Worm (Caenorhabditis elegans): ENCODE measurements around the gene fbxa-211.

The fbxa-211 gene

ce11 chrV:18127192-18127591, at the start of gene fbxa-211:
Gene fbxa-211 (plus strand): TSS chrV:18127519.
- TF ChIP-seq lin-15B (tag; optimal IDR thresholded peaks at IDR 0.05), result no peak
- TF ChIP-seq hlh-17 (GFP tag; optimal IDR thresholded peaks at IDR 0.05; ENCODE audit: borderline replicate concordance), result no peak
- TF ChIP-seq nhr-84 (tag; optimal IDR thresholded peaks at IDR 0.05), result no peak
- no peak for TF ChIP-seq mab-9 (GFP tag; IDR thresholded peaks at IDR 0.05)
- no peak for TF ChIP-seq egl-13 (tag; optimal IDR thresholded peaks at IDR 0.05)
- no peak for TF ChIP-seq sox-4 (tag; optimal IDR thresholded peaks at IDR 0.05)
- TF ChIP-seq fos-1 (tag; optimal IDR thresholded peaks at IDR 0.05), result no peak

- TF ChIP-seq nhr-11 (tag; optimal IDR thresholded peaks at IDR 0.05) (peak; percentile 79), lin-35 (GFP tag; optimal IDR thresholded peaks at IDR 0.05) (peak; percentile 66 to 81), unc-98 (GFP tag; IDR thresholded peaks at IDR 0.05) (no peak), unc-62 (GFP tag; optimal IDR thresholded peaks at IDR 0.05) (no peak), nhr-47 (tag; optimal IDR thresholded peaks at IDR 0.05) (peak; percentile 89), egl-27 (tag; optimal IDR thresholded peaks at IDR 0.05) (peak in 1 of 2 experiments; percentile 1), dpl-1 (GFP tag; optimal IDR thresholded peaks at IDR 0.05) (peak; percentile 66 to 74 (median 73)), zip-4 (GFP tag; optimal IDR thresholded peaks at IDR 0.05) (no peak), ztf-11 (tag; optimal IDR thresholded peaks at IDR 0.05) (peak in 1 of 2 experiments; percentile 60), fkh-10 (GFP tag; optimal IDR thresholded peaks at IDR 0.05) (peak; percentile 29), sox-4 (tag; optimal IDR thresholded peaks at IDR 0.05) (no peak), xbp-1 (tag; optimal IDR thresholded peaks at IDR 0.05) (peak; percentile 73), hlh-4 (tag; optimal IDR thresholded peaks at IDR 0.05) (no peak), pax-3 (tag; optimal IDR thresholded peaks at IDR 0.05) (peak; percentile 17), ztf-4 (tag; optimal IDR thresholded peaks at IDR 0.05) (peak; percentile 62), hlh-17 (GFP tag; optimal IDR thresholded peaks at IDR 0.05; ENCODE audit: borderline replicate concordance) (no peak), isw-1 (GFP tag; IDR thresholded peaks at IDR 0.05) (peak; percentile 67), lsy-2 (tag; optimal IDR thresholded peaks at IDR 0.05) (peak; percentile 75 to 81), nhr-76 (tag; optimal IDR thresholded peaks at IDR 0.05) (no peak), unc-30 (tag; optimal IDR thresholded peaks at IDR 0.05) (peak; percentile 29), fkh-4 (tag; optimal IDR thresholded peaks at IDR 0.05; ENCODE audit: borderline replicate concordance) (no peak), pqm-1 (tag; optimal IDR thresholded peaks at IDR 0.05) (no peak), elt-2 (tag; optimal IDR thresholded peaks at IDR 0.05) (no peak), mef-2 (tag; optimal IDR thresholded peaks at IDR 0.05) (no peak), mdl-1 (tag; optimal IDR thresholded peaks at IDR 0.05) (peak in 1 of 2 experiments; percentile 52), vab-15 (tag; optimal IDR thresholded peaks at IDR 0.05) (no peak), rnt-1 (tag; optimal IDR thresholded peaks at IDR 0.05) (peak; percentile 86), lin-15B (tag; optimal IDR thresholded peaks at IDR 0.05) (peak; percentile 17), mep-1 (tag; optimal IDR thresholded peaks at IDR 0.05) (peak; percentile 85), efl-3 (GFP tag; optimal IDR thresholded peaks at IDR 0.05) (no peak), ceh-88 (GFP tag; IDR thresholded peaks at IDR 0.05) (no peak), pag-3 (tag; optimal IDR thresholded peaks at IDR 0.05; ENCODE audit: borderline replicate concordance, insufficient read depth) (peak; percentile 36), lin-14 (GFP tag; optimal IDR thresholded peaks at IDR 0.05) (peak; percentile 99), fkh-8 (tag; optimal IDR thresholded peaks at IDR 0.05) (peak; percentile 81), skn-1 (tag; optimal IDR thresholded peaks at IDR 0.05) (peak; percentile 66), snu-23 (GFP tag; optimal IDR thresholded peaks at IDR 0.05) (peak; percentile 86), nhr-12 (tag; optimal IDR thresholded peaks at IDR 0.05) (no peak), unc-86 (tag; optimal IDR thresholded peaks at IDR 0.05) (peak; percentile 90), nhr-85 (tag) (peak; percentile 83), ces-1 (GFP tag; optimal IDR thresholded peaks at IDR 0.05) (no peak), swsn-7 (tag; optimal IDR thresholded peaks at IDR 0.05) (peak; percentile 87), grh-1 (GFP tag; IDR thresholded peaks at IDR 0.05) (peak; percentile 10; the same call in 1 of the 2 replicates), alr-1 (tag; optimal IDR thresholded peaks at IDR 0.05; ENCODE audit: borderline replicate concordance) (no peak), lin-39 (tag; optimal IDR thresholded peaks at IDR 0.05) (peak; percentile 80), efl-1 (optimal IDR thresholded peaks at IDR 0.05) (peak; percentile 88 to 95), efl-1 (GFP tag; optimal IDR thresholded peaks at IDR 0.05 in 1 of 2) (peak; percentile 75 to 96)
These were observed 48.2 kb upstream of the fbxa-211 start for ce11 chrV:18079163-18079562.

All from whole organism, L1 larva.